Fruit fly (Drosophila melanogaster): ENCODE measurements around the gene CrebA.

CrebA gene

dm6 chr3L:15538582-15539490, 3.6 kb downstream of the CrebA start (continued):
- TF ChIP-seq CG14014 (GFP tag; IDR thresholded peaks at IDR 0.05) (no peak), CG13894 (tag; optimal IDR thresholded peaks at IDR 0.05) (no peak), Atf-2 (GFP tag; optimal IDR thresholded peaks at IDR 0.05) (no peak), tll (GFP tag; optimal IDR thresholded peaks at IDR 0.05) (no peak), bbx (GFP tag; IDR thresholded peaks at IDR 0.05; ENCODE audit: partially characterized antibody) (no peak), Ada2b (GFP tag; IDR thresholded peaks at IDR 0.05) (no peak), Lpt (GFP tag; optimal IDR thresholded peaks at IDR 0.05) (no peak), pros (GFP tag; optimal IDR thresholded peaks at IDR 0.05) (no peak), cato (GFP tag; optimal IDR thresholded peaks at IDR 0.05; ENCODE audit: borderline replicate concordance) (no peak), Doc3 (GFP tag; IDR thresholded peaks at IDR 0.05; ENCODE audit: partially characterized antibody) (no peak), Sry-δ (GFP tag; optimal IDR thresholded peaks at IDR 0.05) (no peak), pho (GFP tag; optimal IDR thresholded peaks at IDR 0.05) (no peak), CG17912 (GFP tag; optimal IDR thresholded peaks at IDR 0.05) (no peak), CG2120 (GFP tag; optimal IDR thresholded peaks at IDR 0.05) (no peak), Chrac-16 (GFP tag; optimal IDR thresholded peaks at IDR 0.05) (no peak), Stat92E (GFP tag; optimal IDR thresholded peaks at IDR 0.05) (no peak), ranshi (GFP tag; IDR thresholded peaks at IDR 0.05) (no peak), nom (GFP tag; optimal IDR thresholded peaks at IDR 0.05) (no peak), CG12769 (tag; optimal IDR thresholded peaks at IDR 0.05) (no peak), chn (GFP tag; optimal IDR thresholded peaks at IDR 0.05) (no peak), Hr51 (GFP tag; optimal IDR thresholded peaks at IDR 0.05) (no peak), CG3847 (GFP tag; IDR thresholded peaks at IDR 0.05) (no peak), nerfin-2 (GFP tag; IDR thresholded peaks at IDR 0.05; ENCODE audit: partially characterized antibody) (no peak), knrl (GFP tag; IDR thresholded peaks at IDR 0.05; ENCODE audit: partially characterized antibody) (no peak), CG2875 (GFP tag; optimal IDR thresholded peaks at IDR 0.05) (no peak), gcm (GFP tag; optimal IDR thresholded peaks at IDR 0.05) (no peak), Aef1 (GFP tag; IDR thresholded peaks at IDR 0.05) (no peak), Ets65A (GFP tag) (peak; percentile 40), tio (GFP tag; optimal IDR thresholded peaks at IDR 0.05) (no peak), cas (GFP tag; IDR thresholded peaks at IDR 0.05) (no peak), Optix (GFP tag; IDR thresholded peaks at IDR 0.05) (no peak), CG10431 (GFP tag; optimal IDR thresholded peaks at IDR 0.05) (no peak), CG18619 (GFP tag; optimal IDR thresholded peaks at IDR 0.05) (no peak), gsb (GFP tag; IDR thresholded peaks at IDR 0.05) (no peak), CG12236 (GFP tag; optimal IDR thresholded peaks at IDR 0.05) (no peak), ash1 (GFP tag; optimal IDR thresholded peaks at IDR 0.05) (no peak), CG32532 (GFP tag; IDR thresholded peaks at IDR 0.05) (no peak), gsb-n (tag; optimal IDR thresholded peaks at IDR 0.05) (no peak), CG18262 (tag; optimal IDR thresholded peaks at IDR 0.05) (peak; percentile 18), nau (GFP tag; optimal IDR thresholded peaks at IDR 0.05) (no peak), abd-A (tag; optimal IDR thresholded peaks at IDR 0.05) (no peak), dysf (GFP tag; IDR thresholded peaks at IDR 0.05) (no peak), D19B (GFP tag; optimal IDR thresholded peaks at IDR 0.05) (peak; percentile 61), kni (GFP tag; optimal IDR thresholded peaks at IDR 0.05) (no peak), sim (GFP tag; IDR thresholded peaks at IDR 0.05) (no peak), CG9727 (GFP tag; optimal IDR thresholded peaks at IDR 0.05) (no peak), Fer2 (tag; optimal IDR thresholded peaks at IDR 0.05) (no peak), CG9437 (GFP tag; optimal IDR thresholded peaks at IDR 0.05) (no peak)

Data from whole organism, embryonic.